Worm (Caenorhabditis elegans) whole organism, L3 larva: ENCODE results near the gene scl-23.

Source experiments
- R02D3.7 ChIP-seq: fragments of 150-350 bp; optimal IDR thresholded peaks from 2 replicates; lab custom pipeline; 2014; ENCODE audit warnings: missing biosample characterization, missing genetic modification characterization
- ZK546.5 ChIP-seq: sonication (generic microtip); optimal IDR thresholded peaks from 2 replicates; lab custom pipeline; 2017; ENCODE audit warnings: missing biosample characterization, missing genetic modification characterization
- ceh-16 ChIP-seq: sonication (generic microtip); optimal IDR thresholded peaks from 2 replicates; lab custom pipeline; 2017; ENCODE audit warnings: missing biosample characterization, missing genetic modification characterization
- ceh-28 ChIP-seq: fragments of 150-350 bp; optimal IDR thresholded peaks from 2 replicates; lab custom pipeline; 2014; ENCODE audit warnings: missing biosample characterization, missing genetic modification reagents, missing genetic modification characterization
- ceh-82 ChIP-seq: fragments of 150-350 bp; optimal IDR thresholded peaks from 2 replicates; lab custom pipeline; 2014; ENCODE audit warnings: missing biosample characterization, missing genetic modification characterization
- ceh-9 ChIP-seq: sonication (generic microtip); optimal IDR thresholded peaks from 2 replicates; lab custom pipeline; 2018; ENCODE audit warnings: missing biosample characterization, missing genetic modification characterization
- daf-12 ChIP-seq: fragments of 150-350 bp; optimal IDR thresholded peaks from 2 replicates; lab custom pipeline; 2014; ENCODE audit warnings: missing biosample characterization, missing genetic modification reagents, missing genetic modification characterization
- egl-5 ChIP-seq: fragments of 150-350 bp; optimal IDR thresholded peaks from 2 replicates; lab custom pipeline; 2017; ENCODE audit warnings: missing biosample characterization, missing genetic modification reagents, missing genetic modification characterization, inconsistent platforms
- elt-2 ChIP-seq: sonication (generic microtip); optimal IDR thresholded peaks from 2 replicates; lab custom pipeline; 2016; ENCODE audit warnings: missing genetic modification reagents, mild to moderate bottlenecking, missing genetic modification characterization, missing compliant biosample characterization
- fkh-10 ChIP-seq: sonication (generic microtip); optimal IDR thresholded peaks from 2 replicates; lab custom pipeline; 2017; ENCODE audit warnings: missing biosample characterization, missing genetic modification reagents, missing genetic modification characterization
- fos-1 ChIP-seq: fragments of 150-350 bp; optimal IDR thresholded peaks from 2 replicates; lab custom pipeline; 2014; ENCODE audit warnings: missing biosample characterization, missing genetic modification characterization
- hmg-11 ChIP-seq: sonication (generic microtip); optimal IDR thresholded peaks from 2 replicates; lab custom pipeline; 2016; ENCODE audit warnings: missing genetic modification characterization, missing compliant biosample characterization
- jun-1 ChIP-seq: fragments of 150-350 bp; optimal IDR thresholded peaks from 2 replicates; lab custom pipeline; 2014; ENCODE audit warnings: missing biosample characterization, missing genetic modification reagents, missing genetic modification characterization
- lin-15B ChIP-seq: fragments of 150-350 bp; optimal IDR thresholded peaks from 2 replicates; lab custom pipeline; 2014; ENCODE audit warnings: missing biosample characterization, missing genetic modification characterization
- lin-39 ChIP-seq: fragments of 150-350 bp; optimal IDR thresholded peaks from 2 replicates; lab custom pipeline; 2018; ENCODE audit warnings: missing biosample characterization, missing genetic modification reagents, missing genetic modification characterization
- mdl-1 ChIP-seq: fragments of 150-350 bp; optimal IDR thresholded peaks from 2 replicates; lab custom pipeline; 2014; ENCODE audit warnings: missing biosample characterization, missing genetic modification characterization
- nfya-1 ChIP-seq: sonication (generic microtip); optimal IDR thresholded peaks from 2 replicates; lab custom pipeline; 2017; ENCODE audit warnings: missing genetic modification characterization, mild to moderate bottlenecking, missing compliant biosample characterization, antibody characterized with exemption, moderate library complexity; ENCODE audit not compliant: insufficient read depth
- nhr-11 ChIP-seq: fragments of 150-350 bp; optimal IDR thresholded peaks from 2 replicates; lab custom pipeline; 2014; ENCODE audit warnings: missing biosample characterization, missing genetic modification characterization
- nhr-12 ChIP-seq: fragments of 150-350 bp; optimal IDR thresholded peaks from 2 replicates; lab custom pipeline; 2014; ENCODE audit warnings: missing biosample characterization, missing genetic modification characterization
- nhr-23 ChIP-seq: fragments of 150-350 bp; optimal IDR thresholded peaks from 2 replicates; lab custom pipeline; 2014; ENCODE audit warnings: missing biosample characterization, missing genetic modification reagents, missing genetic modification characterization
- nhr-25 ChIP-seq: sonication (generic microtip); optimal IDR thresholded peaks from 2 replicates; lab custom pipeline; 2017; ENCODE audit warnings: missing biosample characterization, missing genetic modification characterization
- nhr-28 ChIP-seq: fragments of 150-350 bp; optimal IDR thresholded peaks from 2 replicates; lab custom pipeline; 2014; ENCODE audit warnings: missing biosample characterization, missing genetic modification characterization
- nhr-43 ChIP-seq: sonication (generic microtip); optimal IDR thresholded peaks from 2 replicates; lab custom pipeline; 2016; ENCODE audit warnings: mild to moderate bottlenecking, missing genetic modification characterization, missing compliant biosample characterization; ENCODE audit not compliant: poor library complexity, severe bottlenecking
- nhr-67 ChIP-seq: fragments of 150-350 bp; optimal IDR thresholded peaks from 2 replicates; lab custom pipeline; 2014; ENCODE audit warnings: missing biosample characterization, missing genetic modification characterization
- pha-4 ChIP-seq: fragments of 150-350 bp; optimal IDR thresholded peaks from 2 replicates; lab custom pipeline; 2014; ENCODE audit warnings: missing biosample characterization, missing genetic modification reagents, missing genetic modification characterization
- pqm-1 ChIP-seq: fragments of 150-350 bp; optimal IDR thresholded peaks from 2 replicates; lab custom pipeline; 2017; ENCODE audit warnings: missing biosample characterization, missing genetic modification characterization, inconsistent platforms
- skn-1 ChIP-seq: fragments of 150-350 bp; optimal IDR thresholded peaks from 2 replicates; lab custom pipeline; 2014; ENCODE audit warnings: missing biosample characterization, missing genetic modification characterization
- snpc-4 ChIP-seq: fragments of 150-350 bp; optimal IDR thresholded peaks from 2 replicates; lab custom pipeline; 2014; ENCODE audit warnings: missing biosample characterization, missing genetic modification characterization
- tbx-2 ChIP-seq: sonication (generic microtip); optimal IDR thresholded peaks from 2 replicates; lab custom pipeline; 2016; ENCODE audit warnings: mild to moderate bottlenecking, missing genetic modification characterization, missing compliant biosample characterization
- unc-62 ChIP-seq: fragments of 150-350 bp; sonication (generic microtip); optimal IDR thresholded peaks from 4 replicates; lab custom pipeline; 2014; ENCODE audit warnings: missing biosample characterization, missing genetic modification reagents, missing genetic modification characterization
- zag-1 ChIP-seq: fragments of 150-350 bp; optimal IDR thresholded peaks from 2 replicates; lab custom pipeline; 2014; ENCODE audit warnings: missing biosample characterization, missing genetic modification characterization

The scl-23 gene

ce11 chrIV:128525-128924, 38.6 kb upstream of the scl-23 start:
- TF ChIP-seq ceh-16 (tag; lab: Kevin White, UChicago) (no peak), skn-1 (no peak), elt-2 (tag; lab: Kevin White, UChicago) (no peak)

- TF ChIP-seq pha-4 (tag; lab: Kevin White, UChicago) (peak; percentile 60), nhr-25 (tag; lab: Kevin White, UChicago) (peak; percentile 28), ceh-82 (tag; lab: Kevin White, UChicago) (no peak), snpc-4 (peak; percentile 64), nhr-11 (tag; lab: Kevin White, UChicago) (no peak), jun-1 (tag; lab: Kevin White, UChicago) (no peak), lin-15B (tag; lab: Kevin White, UChicago) (peak; percentile 60), pqm-1 (peak; percentile 17), egl-5 (tag; lab: Kevin White, UChicago) (peak; percentile 61), mdl-1 (tag; lab: Kevin White, UChicago) (no peak), daf-12 (tag; lab: Kevin White, UChicago) (no peak), nhr-43 (tag; lab: Kevin White, UChicago) (no peak), nhr-23 (tag; lab: Kevin White, UChicago) (peak; percentile 19), lin-39 (tag; lab: Kevin White, UChicago) (peak; percentile 27), fkh-10 (GFP tag; lab: Kevin White, UChicago) (peak; percentile 1), skn-1 (no peak), elt-2 (tag; lab: Kevin White, UChicago) (peak; percentile 38), nfya-1 (tag; lab: Kevin White, UChicago) (peak; percentile 77), hmg-11 (tag; lab: Kevin White, UChicago) (peak; percentile 53), ceh-28 (tag; lab: Kevin White, UChicago) (peak; percentile 63), R02D3.7 (tag; lab: Kevin White, UChicago) (peak; percentile 4)
Observed at ce11 chrIV:125881-126781, 36.2 kb upstream of the scl-23 start, which contains the start of the genes grld-1 and cox-6C. TSS of gene grld-1 (minus strand) at chrIV:125931. TSS of gene cox-6C (plus strand) at chrIV:126731.

- TF ChIP-seq nhr-67 = no peak
- TF ChIP-seq nhr-11 (tag; lab: Kevin White, UChicago) = no peak
- TF ChIP-seq nfya-1 (tag; lab: Kevin White, UChicago) = no peak
- no peak for TF ChIP-seq lin-39 (tag; lab: Kevin White, UChicago)
- no peak for TF ChIP-seq nhr-43 (tag; lab: Kevin White, UChicago)
- TF ChIP-seq unc-62 (GFP tag; lab: Kevin White, UChicago) = no peak
- no peak for TF ChIP-seq nhr-25 (tag; lab: Kevin White, UChicago)
- TF ChIP-seq pqm-1 = no peak
- no peak for TF ChIP-seq daf-12 (tag; lab: Kevin White, UChicago)
Observed at ce11 chrIV:121607-122006, 31.7 kb upstream of the scl-23 start, which contains the start of gene tut-1. TSS of gene tut-1 (minus strand) at chrIV:121707.

- TF ChIP-seq ceh-16 (tag; lab: Kevin White, UChicago) = no peak
- no peak for TF ChIP-seq daf-12 (tag; lab: Kevin White, UChicago)
- TF ChIP-seq nhr-25 (tag; lab: Kevin White, UChicago) = no peak
- no peak for TF ChIP-seq nhr-12 (tag; lab: Kevin White, UChicago)
- TF ChIP-seq nhr-23 (tag; lab: Kevin White, UChicago) = no peak
- TF ChIP-seq nfya-1 (tag; lab: Kevin White, UChicago) = no peak
- no peak for TF ChIP-seq tbx-2 (tag; lab: Kevin White, UChicago)
- TF ChIP-seq ZK546.5 (tag; lab: Kevin White, UChicago) = no peak
- TF ChIP-seq unc-62 (GFP tag; lab: Kevin White, UChicago) = no peak
- TF ChIP-seq zag-1 (tag; lab: Kevin White, UChicago) = no peak
- TF ChIP-seq nhr-28 (tag; lab: Kevin White, UChicago) = no peak
- no peak for TF ChIP-seq ceh-9 (tag; lab: Kevin White, UChicago)
- no peak for TF ChIP-seq fos-1
- TF ChIP-seq nhr-11 (tag; lab: Kevin White, UChicago) = no peak
Observed at ce11 chrIV:119792-120191, 29.9 kb upstream of the scl-23 start.
